Worm (Caenorhabditis elegans): ENCODE measurements around the gene F52E1.9.

The F52E1.9 gene

ce11 chrV:8445636-8446035, 43.2 kb upstream of the F52E1.9 start:
- TF ChIP-seq unc-98 (GFP tag; IDR thresholded peaks at IDR 0.05) (no peak), pax-3 (tag; optimal IDR thresholded peaks at IDR 0.05) (no peak), unc-62 (GFP tag; optimal IDR thresholded peaks at IDR 0.05) (no peak), ztf-11 (tag; optimal IDR thresholded peaks at IDR 0.05) (no peak), lin-14 (GFP tag; optimal IDR thresholded peaks at IDR 0.05) (peak; percentile 71), ceh-8 (GFP tag; optimal IDR thresholded peaks at IDR 0.05) (no peak), egl-13 (tag; optimal IDR thresholded peaks at IDR 0.05) (no peak), C34B4.2 (tag; optimal IDR thresholded peaks at IDR 0.05) (no peak), mep-1 (tag; optimal IDR thresholded peaks at IDR 0.05) (peak; percentile 16), ets-5 (GFP tag; IDR thresholded peaks at IDR 0.05) (no peak), pqm-1 (tag; optimal IDR thresholded peaks at IDR 0.05) (no peak), lin-35 (GFP tag; optimal IDR thresholded peaks at IDR 0.05) (peak; percentile 2 to 64), mef-2 (tag; optimal IDR thresholded peaks at IDR 0.05) (no peak), aha-1 (tag; optimal IDR thresholded peaks at IDR 0.05) (no peak), elt-3 (tag; optimal IDR thresholded peaks at IDR 0.05) (peak in 3 of 6 experiments; percentile 24 to 53 (median 49)), Y116A8C.19 (tag; optimal IDR thresholded peaks at IDR 0.05; ENCODE audit: borderline replicate concordance) (no peak), nhr-28 (tag; optimal IDR thresholded peaks at IDR 0.05) (no peak), fkh-8 (tag; optimal IDR thresholded peaks at IDR 0.05) (no peak), nhr-85 (tag) (peak; percentile 80), nhr-47 (tag; optimal IDR thresholded peaks at IDR 0.05) (no peak), rnt-1 (tag; optimal IDR thresholded peaks at IDR 0.05) (no peak), lin-15B (tag; optimal IDR thresholded peaks at IDR 0.05) (no peak), lin-13 (GFP tag; optimal IDR thresholded peaks at IDR 0.05) (no peak), fkh-4 (tag; optimal IDR thresholded peaks at IDR 0.05; ENCODE audit: borderline replicate concordance) (no peak), ceh-88 (GFP tag; IDR thresholded peaks at IDR 0.05) (no peak), dpl-1 (GFP tag; optimal IDR thresholded peaks at IDR 0.05) (no peak), hlh-17 (GFP tag; optimal IDR thresholded peaks at IDR 0.05; ENCODE audit: borderline replicate concordance) (no peak), C04F5.9 (tag; optimal IDR thresholded peaks at IDR 0.05) (no peak), fos-1 (tag; optimal IDR thresholded peaks at IDR 0.05) (peak; percentile 9), hpl-2 (GFP tag; optimal IDR thresholded peaks at IDR 0.05) (no peak), nhr-237 (tag; optimal IDR thresholded peaks at IDR 0.05) (no peak), irx-1 (tag; optimal IDR thresholded peaks at IDR 0.05) (no peak), alr-1 (tag; optimal IDR thresholded peaks at IDR 0.05; ENCODE audit: borderline replicate concordance) (no peak), vab-15 (tag; optimal IDR thresholded peaks at IDR 0.05) (no peak), zip-4 (GFP tag; optimal IDR thresholded peaks at IDR 0.05) (no peak), mab-9 (GFP tag; IDR thresholded peaks at IDR 0.05) (no peak), F16B12.6 (tag; optimal IDR thresholded peaks at IDR 0.05) (no peak), nhr-19 (GFP tag; conservative IDR thresholded peaks at IDR 0.05) (no peak), pag-3 (tag; optimal IDR thresholded peaks at IDR 0.05; ENCODE audit: borderline replicate concordance, insufficient read depth) (no peak), nhr-20 (tag; optimal IDR thresholded peaks at IDR 0.05) (peak; percentile 53), nhr-11 (tag; optimal IDR thresholded peaks at IDR 0.05) (no peak), isw-1 (GFP tag; IDR thresholded peaks at IDR 0.05) (no peak), ces-1 (GFP tag; optimal IDR thresholded peaks at IDR 0.05) (no peak), tlp-1 (tag; optimal IDR thresholded peaks at IDR 0.05) (no peak), nhr-71 (tag; optimal IDR thresholded peaks at IDR 0.05) (peak; percentile 48), mdl-1 (tag; optimal IDR thresholded peaks at IDR 0.05) (peak in 1 of 2 experiments; percentile 17), ceh-90 (tag; optimal IDR thresholded peaks at IDR 0.05) (no peak), fkh-10 (GFP tag; optimal IDR thresholded peaks at IDR 0.05) (no peak), jun-1 (tag; optimal IDR thresholded peaks at IDR 0.05) (peak; percentile 43), lir-3 (tag; optimal IDR thresholded peaks at IDR 0.05; ENCODE audit: poor library complexity) (no peak), nhr-76 (tag; optimal IDR thresholded peaks at IDR 0.05) (no peak), ztf-4 (tag; optimal IDR thresholded peaks at IDR 0.05) (no peak), ama-1 (optimal IDR thresholded peaks at IDR 0.05) (no peak)

All from whole organism, L1 larva.